Fruit fly (Drosophila melanogaster) whole organism, embryonic: ENCODE results near the gene Rpt5.

Experiments
- ATbp ChIP-seq: fragments of 200-800 bp; sonication (Bioruptor generic); optimal IDR thresholded peaks from 2 replicates; lab custom pipeline; 2017; ENCODE audit warnings: missing biosample characterization, mild to moderate bottlenecking, missing genetic modification characterization, missing genetic modification reagents
- Adf1 ChIP-seq: fragments of 200-800 bp; sonication (Bioruptor generic); IDR thresholded peaks from 2 replicates; pipeline ENCODE4 v1.3.6; 2022; ENCODE audit warnings: missing biosample characterization, missing genetic modification characterization
- CG10209 ChIP-seq: fragments of 200-800 bp; sonication (Bioruptor generic); optimal IDR thresholded peaks from 3 replicates; lab custom pipeline; 2017; ENCODE audit warnings: missing biosample characterization, mild to moderate bottlenecking, missing genetic modification characterization, missing genetic modification reagents
- CG10274 ChIP-seq: fragments of 200-800 bp; sonication (Bioruptor generic); optimal IDR thresholded peaks from 3 replicates; lab custom pipeline; 2017; ENCODE audit warnings: missing biosample characterization, mild to moderate bottlenecking, missing genetic modification characterization
- CG11247 ChIP-seq: fragments of 200-800 bp; sonication (Bioruptor generic); IDR thresholded peaks from 2 replicates; pipeline ENCODE4 v1.3.6; 2022; ENCODE audit warnings: missing biosample characterization, missing genetic modification characterization
- CG12391 ChIP-seq: fragments of 200-800 bp; sonication (Bioruptor generic); optimal IDR thresholded peaks from 3 replicates; lab custom pipeline; 2018; ENCODE audit warnings: missing biosample characterization, mild to moderate bottlenecking, missing genetic modification characterization, moderate library complexity
- CG12659 ChIP-seq: fragments of 200-800 bp; sonication (Bioruptor generic); optimal IDR thresholded peaks from 3 replicates; lab custom pipeline; 2017; ENCODE audit warnings: mild to moderate bottlenecking, missing biosample characterization, missing genetic modification reagents, missing genetic modification characterization
- CG13624 ChIP-seq: fragments of 200-800 bp; sonication (Bioruptor generic); optimal IDR thresholded peaks from 2 replicates; lab custom pipeline; 2016; ENCODE audit warnings: missing biosample characterization, missing genetic modification characterization
- CG15269 ChIP-seq: fragments of 200-800 bp; sonication (Bioruptor generic); optimal IDR thresholded peaks from 2 replicates; lab custom pipeline; 2018; ENCODE audit warnings: missing biosample characterization, mild to moderate bottlenecking, missing genetic modification characterization, moderate library complexity
- CG15514 ChIP-seq: fragments of 200-800 bp; sonication (Bioruptor generic); optimal IDR thresholded peaks from 3 replicates; lab custom pipeline; 2017; ENCODE audit warnings: missing biosample characterization, missing genetic modification characterization, mild to moderate bottlenecking, moderate library complexity, missing genetic modification reagents
- CG16863 ChIP-seq: fragments of 200-800 bp; sonication (Bioruptor generic); optimal IDR thresholded peaks from 3 replicates; lab custom pipeline; 2016; ENCODE audit warnings: missing biosample characterization, missing genetic modification characterization
- CG17385 ChIP-seq: fragments of 200-800 bp; sonication (Bioruptor generic); optimal IDR thresholded peaks from 3 replicates; lab custom pipeline; 2018; ENCODE audit warnings: missing biosample characterization, mild to moderate bottlenecking, missing genetic modification characterization
- CG1792 ChIP-seq: fragments of 200-800 bp; sonication (Bioruptor generic); optimal IDR thresholded peaks from 2 replicates; lab custom pipeline; 2016; ENCODE audit warnings: missing biosample characterization, missing genetic modification characterization
- CG18011 ChIP-seq: fragments of 200-800 bp; sonication (Bioruptor generic); optimal IDR thresholded peaks from 2 replicates; lab custom pipeline; 2017; ENCODE audit warnings: missing biosample characterization, missing genetic modification characterization, mild to moderate bottlenecking, moderate library complexity, missing genotype
- CG18262 ChIP-seq: fragments of 200-800 bp; optimal IDR thresholded peaks from 3 replicates; lab custom pipeline; 2019; ENCODE audit warnings: missing biosample characterization, mild to moderate bottlenecking, missing genetic modification characterization, moderate library complexity
- CG32767 ChIP-seq: fragments of 200-800 bp; sonication (Bioruptor generic); IDR thresholded peaks from 2 replicates; pipeline ENCODE4 v1.3.6; 2022; ENCODE audit warnings: missing biosample characterization, missing genetic modification characterization
- CG33213 ChIP-seq: fragments of 200-800 bp; sonication (Bioruptor generic); optimal IDR thresholded peaks from 3 replicates; lab custom pipeline; 2016; ENCODE audit warnings: missing biosample characterization, missing genetic modification characterization
- CG6175 ChIP-seq: fragments of 200-800 bp; sonication (Bioruptor generic); IDR thresholded peaks from 3 replicates; pipeline ENCODE4 v1.3.6; 2022; ENCODE audit warnings: missing biosample characterization, missing genetic modification characterization
- CG8281 ChIP-seq: fragments of 200-800 bp; sonication (Bioruptor generic); optimal IDR thresholded peaks from 2 replicates; lab custom pipeline; 2018; ENCODE audit warnings: missing biosample characterization, mild to moderate bottlenecking, missing genetic modification characterization, moderate library complexity
- Dbx ChIP-seq: fragments of 200-800 bp; sonication (Bioruptor generic); IDR thresholded peaks from 3 replicates; pipeline ENCODE4 v1.3.6; 2022; ENCODE audit warnings: missing biosample characterization, missing genetic modification characterization
- Doc2 ChIP-seq: fragments of 200-800 bp; sonication (Bioruptor generic); IDR thresholded peaks from 2 replicates; pipeline ENCODE4 v1.3.6; 2022; ENCODE audit warnings: missing biosample characterization, missing genetic modification characterization
- E2f1 ChIP-seq: fragments of 200-800 bp; sonication (Bioruptor generic); IDR thresholded peaks from 2 replicates; pipeline ENCODE4 v1.3.6; 2022; ENCODE audit warnings: missing biosample characterization, missing genetic modification characterization
- Fer3 ChIP-seq: fragments of 200-800 bp; sonication (Bioruptor generic); optimal IDR thresholded peaks from 2 replicates; lab custom pipeline; 2018; ENCODE audit warnings: missing biosample characterization, mild to moderate bottlenecking, missing genetic modification characterization, moderate library complexity
- HHEX ChIP-seq: fragments of 200-800 bp; sonication (Bioruptor generic); optimal IDR thresholded peaks from 3 replicates; lab custom pipeline; 2017; ENCODE audit warnings: missing biosample characterization, mild to moderate bottlenecking, missing genetic modification characterization, missing genetic modification reagents
- Hmx ChIP-seq: fragments of 200-800 bp; sonication (Bioruptor generic); optimal IDR thresholded peaks from 2 replicates; lab custom pipeline; 2016; ENCODE audit warnings: missing biosample characterization, missing genetic modification characterization
- MESR4 ChIP-seq: fragments of 200-800 bp; sonication (Bioruptor generic); optimal IDR thresholded peaks from 2 replicates; lab custom pipeline; 2018; ENCODE audit warnings: missing biosample characterization, mild to moderate bottlenecking, missing genetic modification characterization, moderate library complexity
- Med ChIP-seq: fragments of 200-800 bp; sonication (Bioruptor generic); peaks from one replicate; lab custom pipeline; 2016; ENCODE audit warnings: missing biosample characterization, missing genetic modification characterization, mild to moderate bottlenecking, inconsistent platforms, moderate library complexity
- NC2α ChIP-seq: fragments of 200-800 bp; sonication (Bioruptor generic); optimal IDR thresholded peaks from 2 replicates; lab custom pipeline; 2016; ENCODE audit warnings: missing biosample characterization, missing genetic modification characterization
- Optix ChIP-seq: fragments of 200-800 bp; sonication (Bioruptor generic); IDR thresholded peaks from 3 replicates; pipeline ENCODE4 v1.3.6; 2022; ENCODE audit warnings: missing biosample characterization, missing genetic modification characterization
- Spps ChIP-seq: fragments of 200-800 bp; sonication (Bioruptor generic); optimal IDR thresholded peaks from 2 replicates; lab custom pipeline; 2018; ENCODE audit warnings: missing biosample characterization, mild to moderate bottlenecking, missing genetic modification characterization
- Ssrp ChIP-seq: fragments of 200-800 bp; sonication (Bioruptor generic); optimal IDR thresholded peaks from 2 replicates; lab custom pipeline; 2018; ENCODE audit warnings: missing biosample characterization, mild to moderate bottlenecking, missing genetic modification characterization, moderate library complexity
- TFAM ChIP-seq: fragments of 200-800 bp; sonication (Bioruptor generic); optimal IDR thresholded peaks from 2 replicates; lab custom pipeline; 2017; ENCODE audit warnings: missing biosample characterization, missing genetic modification characterization, inconsistent platforms
- ab ChIP-seq: fragments of 200-800 bp; sonication (Bioruptor generic); optimal IDR thresholded peaks from 2 replicates; lab custom pipeline; 2016; ENCODE audit warnings: missing biosample characterization, missing genetic modification characterization
- amos ChIP-seq: fragments of 200-800 bp; sonication (Bioruptor generic); IDR thresholded peaks from 2 replicates; pipeline ENCODE4 v1.3.6; 2022; ENCODE audit warnings: missing biosample characterization, missing genetic modification characterization; ENCODE audit not compliant: partially characterized antibody
- chinmo ChIP-seq: fragments of 200-800 bp; sonication (Bioruptor generic); IDR thresholded peaks from 4 replicates; pipeline ENCODE4 v1.3.6; 2022; ENCODE audit warnings: missing biosample characterization, missing genetic modification characterization; ENCODE audit not compliant: partially characterized antibody
- crp ChIP-seq, 2 experiments: fragments of 200-800 bp; sonication (Bioruptor generic); optimal IDR thresholded peaks; 2 replicates in 1 of 2; 3 replicates in 1 of 2; lab custom pipeline; 2017; ENCODE audit warnings: missing biosample characterization in 2 of 2, missing genetic modification characterization in 2 of 2, mild to moderate bottlenecking in 1 of 2, moderate library complexity in 1 of 2
- dan ChIP-seq: fragments of 200-800 bp; sonication (Bioruptor generic); IDR thresholded peaks from 2 replicates; pipeline ENCODE4 v1.3.6; 2022; ENCODE audit warnings: missing biosample characterization, missing genetic modification characterization
- ewg ChIP-seq: fragments of 200-800 bp; sonication (Bioruptor generic); optimal IDR thresholded peaks from 3 replicates; lab custom pipeline; 2017; ENCODE audit warnings: mild to moderate bottlenecking, missing biosample characterization, missing genetic modification reagents, missing genetic modification characterization
- fd96Cb ChIP-seq: fragments of 200-800 bp; sonication (Bioruptor generic); optimal IDR thresholded peaks from 2 replicates; lab custom pipeline; 2018; ENCODE audit warnings: missing biosample characterization, mild to moderate bottlenecking, missing genetic modification characterization, moderate library complexity
- fu2 ChIP-seq: fragments of 200-800 bp; sonication (Bioruptor generic); optimal IDR thresholded peaks from 2 replicates; lab custom pipeline; 2016; ENCODE audit warnings: missing biosample characterization, missing genetic modification characterization
- kni ChIP-seq: fragments of 200-800 bp; sonication (Bioruptor generic); optimal IDR thresholded peaks from 3 replicates; lab custom pipeline; 2017; ENCODE audit warnings: mild to moderate bottlenecking, missing biosample characterization, missing genetic modification reagents, missing genetic modification characterization
- nerfin-1 ChIP-seq: fragments of 200-800 bp; sonication (Bioruptor generic); optimal IDR thresholded peaks from 3 replicates; lab custom pipeline; 2019; ENCODE audit warnings: missing biosample characterization, mild to moderate bottlenecking, missing genetic modification characterization, moderate library complexity
- nmo ChIP-seq: fragments of 200-800 bp; sonication (Bioruptor generic); optimal IDR thresholded peaks from 2 replicates; lab custom pipeline; 2018; ENCODE audit warnings: missing biosample characterization, mild to moderate bottlenecking, missing genetic modification characterization, moderate library complexity
- sc ChIP-seq, 3 experiments: fragments of >200 bp in 2 of 3; fragments of 200-800 bp in 1 of 3; sonication (Bioruptor generic) in 1 of 3; optimal IDR thresholded peaks; 2 replicates in 2 of 3; 3 replicates in 1 of 3; lab custom pipeline; 2017; ENCODE audit warnings: mild to moderate bottlenecking in 1 of 3, missing biosample characterization in 1 of 3, missing genetic modification characterization in 1 of 3, missing genetic modification reagents in 1 of 3
- sisA ChIP-seq: fragments of 200-800 bp; sonication (Bioruptor generic); IDR thresholded peaks from 2 replicates; pipeline ENCODE4 v1.3.6; 2022; ENCODE audit warnings: missing biosample characterization, missing genetic modification characterization
- ttk ChIP-seq: fragments of 200-800 bp; sonication (Bioruptor generic); IDR thresholded peaks from 2 replicates; pipeline ENCODE4 v2.1.2; 2022; ENCODE audit warnings: missing biosample characterization, missing genetic modification characterization
- twi ChIP-seq: fragments of 200-800 bp; optimal IDR thresholded peaks from 2 replicates; lab custom pipeline; 2019; ENCODE audit warnings: missing biosample characterization, mild to moderate bottlenecking, missing genetic modification characterization, moderate library complexity
- vnd ChIP-seq: fragments of 200-800 bp; sonication (Bioruptor generic); IDR thresholded peaks from 3 replicates; pipeline ENCODE4 v1.3.6; 2022; ENCODE audit warnings: missing biosample characterization, missing genetic modification characterization; ENCODE audit not compliant: partially characterized antibody

The Rpt5 gene

dm6 chr3R:23729632-23730471 lies 22.8 kb upstream of the Rpt5 start (continued):
- no peak for TF ChIP-seq CG11247 (GFP tag; lab: Robert Waterston, UW)
- TF ChIP-seq Doc2 (GFP tag; lab: Robert Waterston, UW), result no peak
- TF ChIP-seq chinmo (GFP tag; lab: Robert Waterston, UW), result peak; percentile 99
- no peak for TF ChIP-seq sc (optimal IDR thresholded peaks at IDR 0.05; lab: Kevin White, UChicago)
- no peak for TF ChIP-seq sc (GFP tag; optimal IDR thresholded peaks at IDR 0.05; lab: Kevin White, UChicago)
- no peak for TF ChIP-seq CG12659
- no peak for TF ChIP-seq CG16863
- TF ChIP-seq CG1792 (GFP tag; lab: Kevin White, UChicago), result no peak
- TF ChIP-seq Med, result no peak
- no peak for TF ChIP-seq Adf1 (GFP tag; lab: Robert Waterston, UW)
- no peak for TF ChIP-seq NC2α (GFP tag; lab: Kevin White, UChicago)
- TF ChIP-seq nmo (GFP tag; lab: Kevin White, UChicago), result no peak
- TF ChIP-seq dan, result no peak
- peak; percentile 25 for TF ChIP-seq CG15514
- TF ChIP-seq CG17385 (GFP tag; lab: Kevin White, UChicago), result no peak
- no peak for TF ChIP-seq ATbp (GFP tag; lab: Kevin White, UChicago)
- no peak for TF ChIP-seq crp (GFP tag; optimal IDR thresholded peaks at IDR 0.05; lab: Kevin White, UChicago)
- TF ChIP-seq CG13624 (GFP tag; lab: Kevin White, UChicago), result no peak
- no peak for TF ChIP-seq ewg (GFP tag; lab: Kevin White, UChicago)
- no peak for TF ChIP-seq Fer3 (tag; lab: Kevin White, UChicago)
- no peak for TF ChIP-seq CG12391 (tag; lab: Kevin White, UChicago)
- TF ChIP-seq E2f1 (GFP tag; lab: Robert Waterston, UW), result no peak
- no peak for TF ChIP-seq sisA
- no peak for TF ChIP-seq CG10209
- TF ChIP-seq CG8281 (tag; lab: Kevin White, UChicago), result no peak
- TF ChIP-seq kni (GFP tag; lab: Kevin White, UChicago), result peak; percentile 65
- no peak for TF ChIP-seq CG32767
- TF ChIP-seq CG6175, result no peak
- no peak for TF ChIP-seq Optix (GFP tag; lab: Robert Waterston, UW)
- peak; percentile 35 for TF ChIP-seq HHEX (GFP tag; lab: Kevin White, UChicago)
- no peak for TF ChIP-seq twi (tag; lab: Kevin White, UChicago)
- TF ChIP-seq CG15269 (tag; lab: Kevin White, UChicago), result peak; percentile 27
- TF ChIP-seq CG33213, result no peak
- no peak for TF ChIP-seq Dbx (GFP tag; lab: Robert Waterston, UW)
- TF ChIP-seq MESR4, result no peak
- TF ChIP-seq fu2 (GFP tag; lab: Kevin White, UChicago), result no peak
- TF ChIP-seq TFAM (GFP tag; lab: Kevin White, UChicago), result no peak
- TF ChIP-seq nerfin-1 (tag; lab: Kevin White, UChicago), result peak; percentile 65
- TF ChIP-seq ab, result no peak
- TF ChIP-seq Ssrp (tag; lab: Kevin White, UChicago), result peak; percentile 55
- peak; percentile 53; the same call in 1 of the 2 replicates for TF ChIP-seq ttk
- TF ChIP-seq Hmx (GFP tag; lab: Kevin White, UChicago), result no peak
- no peak for TF ChIP-seq CG18262
- TF ChIP-seq Spps (tag; lab: Kevin White, UChicago), result no peak
- peak; percentile 60 for TF ChIP-seq vnd (GFP tag; lab: Robert Waterston, UW)
- TF ChIP-seq amos (GFP tag; lab: Robert Waterston, UW), result peak; percentile 72; the same call in 1 of the 2 replicates
- no peak for TF ChIP-seq fd96Cb (tag; lab: Kevin White, UChicago)
- no peak for TF ChIP-seq CG18011 (GFP tag; lab: Kevin White, UChicago)
- no peak for TF ChIP-seq CG10274
